Worm (Caenorhabditis elegans): ENCODE results near the gene T25E4.1.

T25E4.1 gene

ce11 chrII:5543476-5544144, 34.5 kb upstream of the T25E4.1 start (continued):
- TF ChIP-seq T20F7.1 (GFP tag; optimal IDR thresholded peaks at IDR 0.05) = peak; percentile 92
- peak; percentile 75 for TF ChIP-seq Y48G9A.11 (GFP tag; IDR thresholded peaks at IDR 0.05)
- peak; percentile 79 for TF ChIP-seq zfp-2 (tag; optimal IDR thresholded peaks at IDR 0.05)
- peak; percentile 94 for TF ChIP-seq madf-9 (GFP tag; conservative IDR thresholded peaks at IDR 0.05)
- TF ChIP-seq lim-7 (GFP tag; IDR thresholded peaks at IDR 0.05) = peak; percentile 78
- TF ChIP-seq ama-1 (optimal IDR thresholded peaks at IDR 0.05) = peak; percentile 100
- TF ChIP-seq ceh-82 (tag; optimal IDR thresholded peaks at IDR 0.05) = no peak
- peak; percentile 46 for TF ChIP-seq nhr-76 (tag; optimal IDR thresholded peaks at IDR 0.05)
- TF ChIP-seq dmd-9 (GFP tag; IDR thresholded peaks at IDR 0.05) = peak; percentile 98
- peak; percentile 99 for TF ChIP-seq T26A8.4 (GFP tag; IDR thresholded peaks at IDR 0.05)
- peak; percentile 94 for TF ChIP-seq ceh-44 (GFP tag; IDR thresholded peaks at IDR 0.05)
- peak; percentile 69 to 89 for TF ChIP-seq hif-1 (tag; optimal IDR thresholded peaks at IDR 0.05)
- peak; percentile 95 for TF ChIP-seq nhr-28 (tag; optimal IDR thresholded peaks at IDR 0.05)
- TF ChIP-seq attf-4 (tag; optimal IDR thresholded peaks at IDR 0.05) = peak; percentile 63
- TF ChIP-seq pqm-1 (tag; optimal IDR thresholded peaks at IDR 0.05) = peak; percentile 67
- TF ChIP-seq mes-2 (tag; optimal IDR thresholded peaks at IDR 0.05; ENCODE audit: poor library complexity, severe bottlenecking) = peak; percentile 97
- TF ChIP-seq unc-62 (GFP tag; optimal IDR thresholded peaks at IDR 0.05 in 1 of 2) = peak in 1 of 2 experiments; percentile 100
- TF ChIP-seq unc-62 (tag; optimal IDR thresholded peaks at IDR 0.05) = peak; percentile 94
- peak; percentile 92 for TF ChIP-seq cey-2 (tag; optimal IDR thresholded peaks at IDR 0.05; ENCODE audit: borderline replicate concordance, insufficient read depth)
- peak; percentile 87 for TF ChIP-seq aly-2 (tag; optimal IDR thresholded peaks at IDR 0.05)
- peak; percentile 97 for TF ChIP-seq nhr-25 (tag; optimal IDR thresholded peaks at IDR 0.05; ENCODE audit: borderline replicate concordance, insufficient read depth)
- peak; percentile 99 for TF ChIP-seq hmg-1.1 (GFP tag; IDR thresholded peaks at IDR 0.05)
- peak; percentile 99 for TF ChIP-seq dve-1 (tag; optimal IDR thresholded peaks at IDR 0.05; ENCODE audit: insufficient read depth)
- peak; percentile 85 for TF ChIP-seq dpl-1 (GFP tag; optimal IDR thresholded peaks at IDR 0.05)
- peak; percentile 77 for TF ChIP-seq fos-1 (tag; optimal IDR thresholded peaks at IDR 0.05)
- peak; percentile 87 for TF ChIP-seq lir-3 (tag; optimal IDR thresholded peaks at IDR 0.05)
- TF ChIP-seq nhr-11 (tag; optimal IDR thresholded peaks at IDR 0.05) = peak; percentile 98
- TF ChIP-seq hlh-11 (tag; optimal IDR thresholded peaks at IDR 0.05) = peak; percentile 97
- no peak for TF ChIP-seq daf-12 (tag; optimal IDR thresholded peaks at IDR 0.05)
- 0 out of 2 replicates have a peak, but pooled peaks have one; percentile 69 for TF ChIP-seq F44E2.7 (GFP tag; IDR thresholded peaks at IDR 0.05)
- TF ChIP-seq tag-97 (GFP tag; IDR thresholded peaks at IDR 0.05) = peak; percentile 30; the same call in 1 of the 2 replicates
- peak; percentile 44 to 74 for TF ChIP-seq ZK546.5 (tag; optimal IDR thresholded peaks at IDR 0.05)
- TF ChIP-seq jun-1 (tag; optimal IDR thresholded peaks at IDR 0.05) = peak; percentile 97
- TF ChIP-seq nhr-237 (tag; optimal IDR thresholded peaks at IDR 0.05) = peak; percentile 65
- peak; percentile 98 for TF ChIP-seq rbr-2 (tag; optimal IDR thresholded peaks at IDR 0.05)
- TF ChIP-seq nhr-102 (tag; optimal IDR thresholded peaks at IDR 0.05) = peak; percentile 97
- TF ChIP-seq D1046.2 (GFP tag; IDR thresholded peaks at IDR 0.05) = peak; percentile 93
- TF ChIP-seq fkh-10 (GFP tag; optimal IDR thresholded peaks at IDR 0.05) = peak; percentile 98
- TF ChIP-seq nhr-48 (tag; optimal IDR thresholded peaks at IDR 0.05) = peak; percentile 95
- TF ChIP-seq F26F4.8 (GFP tag; conservative IDR thresholded peaks at IDR 0.05) = no peak
- peak; percentile 95 for TF ChIP-seq gei-8 (GFP tag; optimal IDR thresholded peaks at IDR 0.05)
- TF ChIP-seq nhr-6 (tag; optimal IDR thresholded peaks at IDR 0.05) = peak; percentile 93
- peak; percentile 42 for TF ChIP-seq ztf-11 (tag; optimal IDR thresholded peaks at IDR 0.05)
- TF ChIP-seq daf-19 (GFP tag; conservative IDR thresholded peaks at IDR 0.05) = peak; percentile 95
- TF ChIP-seq zip-2 (tag; optimal IDR thresholded peaks at IDR 0.05) = peak; percentile 92
- TF ChIP-seq spr-1 (tag; optimal IDR thresholded peaks at IDR 0.05) = peak; percentile 97
- TF ChIP-seq lin-29 (GFP tag; IDR thresholded peaks at IDR 0.05) = peak; percentile 91
- TF ChIP-seq arid-1 (GFP tag; conservative IDR thresholded peaks at IDR 0.05) = peak; percentile 96
- TF ChIP-seq sdz-12 (GFP tag; optimal IDR thresholded peaks at IDR 0.05) = peak; percentile 94
- TF ChIP-seq ceh-28 (tag; optimal IDR thresholded peaks at IDR 0.05) = peak; percentile 33

Data from whole organism, L4 larva.